Fruit fly (Drosophila melanogaster): Measurements from ENCODE around the gene CG12111.
A peak's percentile ranks its signal among the peaks of the same experiment; 100 is the strongest.

The CG12111 gene

DNA sequence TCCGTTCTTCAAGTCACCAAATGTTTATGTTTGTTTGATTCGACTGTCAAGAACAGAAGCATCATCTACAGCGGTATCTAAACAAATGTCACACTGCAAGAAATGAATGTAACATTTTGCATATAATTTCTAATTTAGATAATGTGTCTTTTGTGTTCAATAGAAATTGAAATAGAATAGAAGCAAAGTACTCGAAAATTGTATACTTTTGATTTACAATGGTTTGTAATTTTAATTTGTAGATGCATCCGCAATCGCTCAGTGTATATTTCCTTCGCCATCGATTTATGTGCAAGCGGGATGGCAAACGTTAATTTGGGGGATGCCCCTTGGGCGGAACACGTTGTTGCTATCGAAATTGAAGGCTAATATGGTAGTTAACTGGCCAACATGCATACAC is 32.6 kb downstream of the CG12111 start (continued):
- TF ChIP-seq dmrt11E (tag; optimal IDR thresholded peaks at IDR 0.05) (peak; percentile 64), Rfx (GFP tag; IDR thresholded peaks at IDR 0.05) (peak; percentile 59), Mad (GFP tag; optimal IDR thresholded peaks at IDR 0.05) (peak; percentile 12), Abd-B (GFP tag; optimal IDR thresholded peaks at IDR 0.05) (peak; percentile 39), CG10959 (GFP tag; IDR thresholded peaks at IDR 0.05) (peak; percentile 68), cato (GFP tag; optimal IDR thresholded peaks at IDR 0.05; ENCODE audit: borderline replicate concordance) (peak; percentile 24), CG17359 (tag; optimal IDR thresholded peaks at IDR 0.05) (peak; percentile 73), br (optimal IDR thresholded peaks at IDR 0.05) (no peak), CG43689 (GFP tag; IDR thresholded peaks at IDR 0.05) (no peak), gce (GFP tag; IDR thresholded peaks at IDR 0.05) (0 out of 3 replicates have a peak, but pooled peaks have one; percentile 30), CG2202 (tag; optimal IDR thresholded peaks at IDR 0.05) (peak; percentile 22), CG4328 (GFP tag; optimal IDR thresholded peaks at IDR 0.05) (peak; percentile 12), Tbp (GFP tag; optimal IDR thresholded peaks at IDR 0.05) (no peak), Ptx1 (GFP tag; IDR thresholded peaks at IDR 0.05) (peak; percentile 71), CG15601 (tag; optimal IDR thresholded peaks at IDR 0.05) (peak; percentile 46), hkb (optimal IDR thresholded peaks at IDR 0.05) (no peak), hkb (GFP tag; IDR thresholded peaks at IDR 0.05) (peak; percentile 77), Ets97D (GFP tag; optimal IDR thresholded peaks at IDR 0.05) (no peak), zen2 (GFP tag; IDR thresholded peaks at IDR 0.05; ENCODE audit: partially characterized antibody) (no peak), CG4730 (GFP tag; IDR thresholded peaks at IDR 0.05) (peak; percentile 50; the same call in 1 of the 2 replicates), lab (GFP tag; optimal IDR thresholded peaks at IDR 0.05) (peak; percentile 78), tio (GFP tag; optimal IDR thresholded peaks at IDR 0.05) (peak; percentile 8), sim (GFP tag; IDR thresholded peaks at IDR 0.05) (no peak), D19B (GFP tag; optimal IDR thresholded peaks at IDR 0.05) (no peak), jing (GFP tag; optimal IDR thresholded peaks at IDR 0.05) (peak; percentile 3), Nf-YC (tag; optimal IDR thresholded peaks at IDR 0.05) (peak; percentile 5), CG15011 (GFP tag; optimal IDR thresholded peaks at IDR 0.05) (peak; percentile 13), CG1529 (GFP tag; optimal IDR thresholded peaks at IDR 0.05) (peak; percentile 38), Asciz (GFP tag; optimal IDR thresholded peaks at IDR 0.05) (peak; percentile 12), CG17829 (tag; optimal IDR thresholded peaks at IDR 0.05) (peak; percentile 72), CG18011 (GFP tag; optimal IDR thresholded peaks at IDR 0.05) (no peak), H2.0 (GFP tag; IDR thresholded peaks at IDR 0.05) (peak; percentile 52), ato (GFP tag; IDR thresholded peaks at IDR 0.05; ENCODE audit: partially characterized antibody) (no peak), CG12299 (tag; optimal IDR thresholded peaks at IDR 0.05) (peak; percentile 30), CG6854 (GFP tag; optimal IDR thresholded peaks at IDR 0.05) (no peak), CG4424 (GFP tag; optimal IDR thresholded peaks at IDR 0.05) (peak; percentile 58), Mrtf (GFP tag; IDR thresholded peaks at IDR 0.05) (peak; percentile 56; the same call in 1 of the 3 replicates), wek (GFP tag; optimal IDR thresholded peaks at IDR 0.05) (peak; percentile 10), CG8359 (GFP tag; optimal IDR thresholded peaks at IDR 0.05; ENCODE audit: borderline replicate concordance) (peak; percentile 16), sc (optimal IDR thresholded peaks at IDR 0.05) (no peak), sc (GFP tag; optimal IDR thresholded peaks at IDR 0.05) (peak; percentile 13), Atf3 (GFP tag; optimal IDR thresholded peaks at IDR 0.05) (no peak), CG14441 (GFP tag; IDR thresholded peaks at IDR 0.05) (peak; percentile 64), Atf6 (GFP tag; IDR thresholded peaks at IDR 0.05) (peak; percentile 55), sens-2 (GFP tag; IDR thresholded peaks at IDR 0.05) (0 out of 2 replicates have a peak, but pooled peaks have one; percentile 11), CG12155 (GFP tag; optimal IDR thresholded peaks at IDR 0.05) (peak; percentile 10), CG6175 (GFP tag; IDR thresholded peaks at IDR 0.05) (0 out of 3 replicates have a peak, but pooled peaks have one; percentile 6), ap (GFP tag; IDR thresholded peaks at IDR 0.05) (peak; percentile 21; the same call in 1 of the 2 replicates), phol (tag; optimal IDR thresholded peaks at IDR 0.05) (peak; percentile 68), CG12769 (tag; optimal IDR thresholded peaks at IDR 0.05) (peak; percentile 74), Fer3 (tag; optimal IDR thresholded peaks at IDR 0.05) (peak; percentile 61)

All from whole organism, embryonic.